Worm (Caenorhabditis elegans): ENCODE data around the gene cct-5.

DNA sequence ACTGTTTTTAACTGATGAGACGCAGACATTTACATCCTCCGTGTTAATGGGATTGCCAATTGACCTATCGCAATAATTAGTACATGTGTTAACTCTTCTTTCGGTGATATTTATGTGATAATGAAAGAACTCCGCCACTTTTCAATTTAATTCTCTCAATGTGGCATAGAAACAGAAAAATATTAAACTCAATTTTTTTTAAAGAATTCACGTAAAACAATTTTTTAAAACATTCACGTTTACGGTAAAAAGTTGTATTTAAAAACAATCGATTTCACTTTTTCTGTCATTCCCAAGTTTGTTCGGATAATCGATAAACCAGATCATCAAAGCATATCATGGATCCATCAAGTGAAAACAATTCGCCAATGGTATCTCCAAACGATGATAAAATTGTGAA, 39.1 kb downstream of the cct-5 start, which contains the start of gene mstr-2:
- TF ChIP-seq flt-1 (GFP tag; IDR thresholded peaks at IDR 0.05): no peak
- TF ChIP-seq ztf-23 (GFP tag; IDR thresholded peaks at IDR 0.05): no peak
- TF ChIP-seq T22C8.4 (GFP tag; IDR thresholded peaks at IDR 0.05): no peak
- TF ChIP-seq tab-1 (GFP tag; IDR thresholded peaks at IDR 0.05): no peak
- TF ChIP-seq klf-2 (GFP tag; conservative IDR thresholded peaks at IDR 0.05): no peak
- no peak for TF ChIP-seq ref-1 (GFP tag; conservative IDR thresholded peaks at IDR 0.05)

Measured in whole organism, midembryonic.